Fruit fly (Drosophila melanogaster): ENCODE results near the gene CG44005.

dm6 chr3L:18083994-18084393 lies 12.1 kb upstream of the CG44005 start:
- TF ChIP-seq CTCF (optimal IDR thresholded peaks at IDR 0.05) (no peak), CG8478 (optimal IDR thresholded peaks at IDR 0.05) (no peak)
